Fruit fly (Drosophila melanogaster): ENCODE data around the gene CG15760.

CG15760 gene

dm6 chrX:13641115-13641890 lies 28.2 kb upstream of the CG15760 start (continued):
- peak; percentile 78 to 91 for TF ChIP-seq bsh (GFP tag; optimal IDR thresholded peaks at IDR 0.05)
- peak; percentile 15 for TF ChIP-seq Dp (GFP tag; optimal IDR thresholded peaks at IDR 0.05)
- peak; percentile 93 to 96 for TF ChIP-seq Pdp1 (GFP tag; optimal IDR thresholded peaks at IDR 0.05)
- TF ChIP-seq CG3065 (GFP tag; optimal IDR thresholded peaks at IDR 0.05): peak; percentile 73
- peak; percentile 83 for TF ChIP-seq MBD-R2 (GFP tag; IDR thresholded peaks at IDR 0.05)
- TF ChIP-seq Hr39 (optimal IDR thresholded peaks at IDR 0.05): no peak
- TF ChIP-seq cwo (GFP tag; optimal IDR thresholded peaks at IDR 0.05): peak; percentile 86
- no peak for TF ChIP-seq CG7963 (GFP tag; IDR thresholded peaks at IDR 0.05; ENCODE audit: partially characterized antibody)
- TF ChIP-seq CG2116 (GFP tag; optimal IDR thresholded peaks at IDR 0.05): peak; percentile 69
- TF ChIP-seq wor (GFP tag; IDR thresholded peaks at IDR 0.05): peak; percentile 83
- TF ChIP-seq vnd (GFP tag; IDR thresholded peaks at IDR 0.05; ENCODE audit: partially characterized antibody): no peak
- TF ChIP-seq Opbp (GFP tag; IDR thresholded peaks at IDR 0.05; ENCODE audit: partially characterized antibody): no peak
- TF ChIP-seq btn (GFP tag; optimal IDR thresholded peaks at IDR 0.05): peak; percentile 92
- TF ChIP-seq slp2 (GFP tag; optimal IDR thresholded peaks at IDR 0.05): peak; percentile 92
- peak; percentile 91 for TF ChIP-seq unpg (GFP tag; optimal IDR thresholded peaks at IDR 0.05)
- TF ChIP-seq Asciz (GFP tag; optimal IDR thresholded peaks at IDR 0.05): peak; percentile 88
- peak; percentile 70 for TF ChIP-seq CG8359 (GFP tag; optimal IDR thresholded peaks at IDR 0.05; ENCODE audit: borderline replicate concordance)
- peak; percentile 82 for TF ChIP-seq CG4404 (GFP tag; IDR thresholded peaks at IDR 0.05)
- TF ChIP-seq CG17359 (tag; optimal IDR thresholded peaks at IDR 0.05): peak; percentile 93
- peak; percentile 83 for TF ChIP-seq E2f2 (GFP tag; IDR thresholded peaks at IDR 0.05)
- TF ChIP-seq CG17385 (GFP tag; optimal IDR thresholded peaks at IDR 0.05): peak; percentile 91
- peak; percentile 87 for TF ChIP-seq CG1024 (GFP tag; IDR thresholded peaks at IDR 0.05)
- peak; percentile 94 for TF ChIP-seq sob (GFP tag; IDR thresholded peaks at IDR 0.05)
- TF ChIP-seq CG34376 (GFP tag; optimal IDR thresholded peaks at IDR 0.05): peak; percentile 32
- peak; percentile 70 for TF ChIP-seq CG6654 (GFP tag; optimal IDR thresholded peaks at IDR 0.05)
- peak; percentile 95 for TF ChIP-seq maf-S (GFP tag; optimal IDR thresholded peaks at IDR 0.05)
- peak; percentile 84 for TF ChIP-seq odd (GFP tag; optimal IDR thresholded peaks at IDR 0.05)
- peak; percentile 93 for TF ChIP-seq grau (tag; optimal IDR thresholded peaks at IDR 0.05)
- peak; percentile 74 for TF ChIP-seq bowl (GFP tag; IDR thresholded peaks at IDR 0.05)
- TF ChIP-seq bbx (GFP tag; IDR thresholded peaks at IDR 0.05; ENCODE audit: partially characterized antibody): no peak
- TF ChIP-seq CG6254 (GFP tag; optimal IDR thresholded peaks at IDR 0.05): peak; percentile 71
- TF ChIP-seq NfI (GFP tag; optimal IDR thresholded peaks at IDR 0.05): peak; percentile 92
- TF ChIP-seq CG2712 (tag; optimal IDR thresholded peaks at IDR 0.05): peak; percentile 90
- peak; percentile 95 for TF ChIP-seq row (GFP tag; IDR thresholded peaks at IDR 0.05)
- peak; percentile 94 for TF ChIP-seq CG11398 (GFP tag; optimal IDR thresholded peaks at IDR 0.05)
- no peak for TF ChIP-seq Scr (GFP tag; IDR thresholded peaks at IDR 0.05; ENCODE audit: partially characterized antibody)
- TF ChIP-seq CG12659 (GFP tag; optimal IDR thresholded peaks at IDR 0.05): peak; percentile 96
- peak in 1 of 2 experiments; percentile 47 for TF ChIP-seq insv (GFP tag; optimal IDR thresholded peaks at IDR 0.05)
- peak; percentile 94 for TF ChIP-seq Dek (tag; optimal IDR thresholded peaks at IDR 0.05)
- TF ChIP-seq amos (GFP tag; IDR thresholded peaks at IDR 0.05; ENCODE audit: partially characterized antibody): no peak
- TF ChIP-seq croc (GFP tag; conservative IDR thresholded peaks at IDR 0.05): peak; percentile 80
- TF ChIP-seq HLH54F (GFP tag; optimal IDR thresholded peaks at IDR 0.05): peak; percentile 95
- TF ChIP-seq CG18599 (GFP tag; optimal IDR thresholded peaks at IDR 0.05): peak; percentile 94
- peak; percentile 92 for TF ChIP-seq tgo (GFP tag; IDR thresholded peaks at IDR 0.05)
- TF ChIP-seq CG15011 (GFP tag; optimal IDR thresholded peaks at IDR 0.05): peak; percentile 87
- TF ChIP-seq CG3847 (GFP tag; IDR thresholded peaks at IDR 0.05): peak; percentile 94
- peak; percentile 85 for TF ChIP-seq CG11560 (tag; IDR thresholded peaks at IDR 0.05)
- TF ChIP-seq CG11695 (GFP tag; IDR thresholded peaks at IDR 0.05): peak; percentile 91
